Worm (Caenorhabditis elegans) whole organism, young adult: ENCODE results near the gene fipr-28.
"Not testable (repeated sequence)": the region's sequence is repeated elsewhere in the genome, so short reads cannot be mapped to it uniquely, and the experiment has no call there.

ENCODE experiments used
- F49E8.2 ChIP-seq: sonication (generic microtip); optimal IDR thresholded peaks from 3 replicates; lab custom pipeline; 2017; ENCODE audit warnings: missing genetic modification characterization, mild to moderate bottlenecking, missing compliant biosample characterization, antibody characterized with exemption, moderate library complexity; ENCODE audit not compliant: insufficient read depth
- F55B11.4 ChIP-seq: sonication (generic microtip); optimal IDR thresholded peaks from 2 replicates; lab custom pipeline; 2016; ENCODE audit warnings: missing compliant biosample characterization, missing genetic modification characterization, borderline replicate concordance; ENCODE audit not compliant: insufficient read depth
- Y79H2A.3 ChIP-seq: fragments of 200-800 bp; sonication (Bioruptor generic); conservative IDR thresholded peaks from 2 replicates; pipeline ENCODE4 v1.3.6; 2022; ENCODE audit warnings: missing genetic modification reagents, missing genetic modification characterization, missing compliant biosample characterization
- ama-1 ChIP-seq, 3 experiments: fragments of 150-350 bp in 1 of 3; sonication (generic microtip) in 2 of 3; optimal IDR thresholded peaks; 2 replicates each; lab custom pipeline; 2014 to 2018; ENCODE audit warnings: missing biosample characterization in 2 of 3, missing genetic modification characterization in 2 of 3, missing genetic modification reagents in 2 of 3
- attf-5 ChIP-seq: fragments of 200-800 bp; sonication (Bioruptor generic); optimal IDR thresholded peaks from 2 replicates; lab custom pipeline; 2018; ENCODE audit warnings: mild to moderate bottlenecking, missing genetic modification characterization, missing compliant biosample characterization
- attf-6 ChIP-seq: fragments of 200-800 bp; sonication (Bioruptor generic); IDR thresholded peaks from 2 replicates; pipeline ENCODE4 v1.3.6; 2022; ENCODE audit warnings: missing genetic modification reagents, missing genetic modification characterization, missing compliant biosample characterization
- cebp-1 ChIP-seq, 2 experiments: fragments of 200-800 bp in 1 of 2; sonication (Bioruptor generic) in 1 of 2; sonication (generic microtip) in 1 of 2; IDR thresholded peaks in 1 of 2; optimal IDR thresholded peaks in 1 of 2; 2 replicates each; pipeline versions ENCODE4 v1.3.6 to Lab custom; 2017 to 2022; ENCODE audit warnings: missing compliant biosample characterization in 2 of 2, missing genetic modification characterization in 2 of 2, mild to moderate bottlenecking in 1 of 2, missing genetic modification reagents in 1 of 2, moderate library complexity in 1 of 2
- ceh-27 ChIP-seq: fragments of 200-800 bp; sonication (Bioruptor generic); optimal IDR thresholded peaks from 2 replicates; lab custom pipeline; 2018; ENCODE audit warnings: mild to moderate bottlenecking, missing genetic modification characterization, moderate library complexity, missing compliant biosample characterization
- egl-18 ChIP-seq: fragments of 200-800 bp; sonication (Bioruptor generic); IDR thresholded peaks from 2 replicates; pipeline ENCODE4 v1.3.6; 2022; ENCODE audit warnings: missing genetic modification reagents, missing genetic modification characterization, missing compliant biosample characterization
- egrh-3 ChIP-seq: fragments of 200-800 bp; sonication (Bioruptor generic); IDR thresholded peaks from 2 replicates; pipeline ENCODE4 v1.3.6; 2022; ENCODE audit warnings: missing genetic modification reagents, missing genetic modification characterization, missing compliant biosample characterization
- ekl-4 ChIP-seq: fragments of 200-800 bp; sonication (Bioruptor generic); IDR thresholded peaks from 2 replicates; pipeline ENCODE4 v1.3.6; 2022; ENCODE audit warnings: missing genetic modification reagents, missing genetic modification characterization, missing compliant biosample characterization
- hlh-12 ChIP-seq: sonication (generic microtip); optimal IDR thresholded peaks from 2 replicates; lab custom pipeline; 2016; ENCODE audit warnings: missing genetic modification characterization, missing compliant biosample characterization
- hsf-1 ChIP-seq: fragments of 200-800 bp; sonication (Bioruptor generic); IDR thresholded peaks from 2 replicates; pipeline ENCODE4 v1.3.6; 2022; ENCODE audit warnings: missing genetic modification reagents, missing genetic modification characterization, missing compliant biosample characterization
- lin-26 ChIP-seq: fragments of 200-800 bp; sonication (Bioruptor generic); IDR thresholded peaks from 2 replicates; pipeline ENCODE4 v1.3.6; 2022; ENCODE audit warnings: missing genetic modification reagents, missing genetic modification characterization, missing compliant biosample characterization
- lir-1 ChIP-seq: fragments of 200-800 bp; sonication (Bioruptor generic); conservative IDR thresholded peaks from 2 replicates; pipeline ENCODE4 v1.3.6; 2022; ENCODE audit warnings: missing genetic modification reagents, missing genetic modification characterization, missing compliant biosample characterization
- madf-3 ChIP-seq: fragments of 200-800 bp; sonication (Bioruptor generic); IDR thresholded peaks from 2 replicates; pipeline ENCODE4 v1.3.6; 2022; ENCODE audit warnings: missing genetic modification reagents, missing genetic modification characterization, missing compliant biosample characterization
- snpc-1.3 ChIP-seq: sonication (generic microtip); optimal IDR thresholded peaks from 2 replicates; lab custom pipeline; 2017; ENCODE audit warnings: missing genetic modification characterization, mild to moderate bottlenecking, missing compliant biosample characterization, antibody characterized with exemption, moderate library complexity, missing genotype, missing genetic modification reagents; ENCODE audit not compliant: insufficient read depth
- snpc-4 ChIP-seq, 5 experiments: fragments of 150-350 bp in 1 of 5; sonication (generic microtip) in 4 of 5; optimal IDR thresholded peaks; 2 replicates each; lab custom pipeline; 2014 to 2018; ENCODE audit warnings: missing genetic modification characterization in 5 of 5, missing biosample characterization in 3 of 5, antibody characterized with exemption in 2 of 5, mild to moderate bottlenecking in 2 of 5, missing compliant biosample characterization in 2 of 5, missing genotype in 2 of 5, moderate library complexity in 2 of 5, missing genetic modification reagents in 1 of 5
- zfh-2 ChIP-seq: fragments of 200-800 bp; sonication (Bioruptor generic); conservative IDR thresholded peaks from 2 replicates; pipeline ENCODE4 v1.3.6; 2022; ENCODE audit warnings: missing genetic modification reagents, missing genetic modification characterization, missing compliant biosample characterization
- ztf-28 ChIP-seq: fragments of 200-800 bp; sonication (Bioruptor generic); IDR thresholded peaks from 2 replicates; pipeline ENCODE4 v1.3.6; 2022; ENCODE audit warnings: missing genetic modification reagents, missing genetic modification characterization, missing compliant biosample characterization

fipr-28 gene

DNA sequence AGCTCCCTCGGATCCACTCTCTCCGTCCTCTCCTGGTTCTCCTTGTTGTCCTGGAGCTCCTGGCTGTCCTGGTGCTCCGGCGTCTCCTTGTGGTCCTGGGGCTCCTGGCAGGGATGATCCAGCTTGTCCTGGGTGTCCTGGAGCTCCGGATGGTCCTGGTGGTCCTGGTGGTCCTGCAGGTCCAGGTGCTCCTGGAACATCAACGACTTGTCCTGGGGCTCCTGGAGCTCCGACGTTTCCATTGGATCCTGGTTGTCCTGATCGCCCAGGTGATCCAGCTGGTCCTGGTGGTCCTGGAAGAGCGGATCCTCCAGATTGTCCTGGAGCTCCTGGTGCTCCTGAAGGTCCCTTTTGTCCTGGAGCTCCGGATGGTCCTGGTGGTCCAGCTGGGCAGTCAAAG lies 26.2 kb upstream of the fipr-28 start:
- TF ChIP-seq ama-1 (optimal IDR thresholded peaks at IDR 0.05; lab: Kevin White, UChicago), result no peak
- no peak for TF ChIP-seq ama-1 (GFP tag; optimal IDR thresholded peaks at IDR 0.05; lab: Kevin White, UChicago)
- TF ChIP-seq egrh-3, result peak; percentile 89
- TF ChIP-seq zfh-2 (GFP tag; lab: Robert Waterston, UW), result peak; percentile 87; the same call in 1 of the 2 replicates
- TF ChIP-seq, all 124 proteins: peak for 2

DNA sequence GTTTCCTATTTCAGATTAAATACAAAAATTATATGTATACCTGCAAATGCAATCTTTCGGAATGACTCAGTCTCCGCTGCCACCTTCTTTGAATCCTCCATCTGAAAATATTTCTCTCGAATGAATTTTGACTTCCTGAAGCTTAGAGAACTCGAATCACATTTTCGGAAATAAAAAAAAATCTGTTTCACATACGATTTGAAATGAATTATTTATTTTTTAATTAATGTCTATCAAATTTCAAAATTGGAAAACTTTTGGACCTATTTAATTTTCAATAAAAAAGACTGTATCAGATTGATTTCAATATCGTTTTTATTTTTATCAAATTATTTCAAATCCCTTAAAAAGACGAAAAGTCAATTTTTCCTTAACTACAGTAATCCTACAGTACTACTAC lies 25.1 kb upstream of the fipr-28 start, which contains the start of gene col-137:
Gene col-137 (minus strand): TSS at position 101 of the 400 bp plus-strand sequence.
- no peak for TF ChIP-seq attf-5 (GFP tag; lab: Kevin White, UChicago)

DNA sequence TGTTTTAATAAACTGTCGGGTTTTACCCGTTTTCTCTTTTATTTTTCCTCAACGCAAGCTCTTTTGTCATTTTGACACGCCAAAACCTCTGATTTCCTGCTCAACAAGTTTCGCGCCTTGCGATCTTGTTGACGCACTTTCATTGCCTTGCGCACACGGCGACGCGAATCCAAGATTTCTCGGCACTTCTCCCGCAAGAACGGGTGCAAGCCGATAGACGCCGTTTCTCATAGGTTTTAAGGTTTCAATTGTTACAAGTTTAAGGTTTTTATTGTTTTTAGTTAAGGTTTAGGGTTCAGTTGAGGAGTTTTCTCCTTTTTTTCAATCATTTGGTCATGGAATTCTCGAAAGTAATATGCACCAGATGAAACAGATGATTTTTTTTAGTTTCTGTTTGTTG lies 17.0 kb upstream of the fipr-28 start:
- peak; percentile 68; the same call in 1 of the 2 replicates for TF ChIP-seq attf-6 (GFP tag; lab: Robert Waterston, UW)
- not testable (repeated sequence) for TF ChIP-seq snpc-4 (GFP tag; optimal IDR thresholded peaks at IDR 0.05; lab: Kevin White, UChicago)
- TF ChIP-seq snpc-4 (tag; optimal IDR thresholded peaks at IDR 0.05; lab: Kevin White, UChicago), result peak in 1 of 4 experiments; percentile 35

DNA sequence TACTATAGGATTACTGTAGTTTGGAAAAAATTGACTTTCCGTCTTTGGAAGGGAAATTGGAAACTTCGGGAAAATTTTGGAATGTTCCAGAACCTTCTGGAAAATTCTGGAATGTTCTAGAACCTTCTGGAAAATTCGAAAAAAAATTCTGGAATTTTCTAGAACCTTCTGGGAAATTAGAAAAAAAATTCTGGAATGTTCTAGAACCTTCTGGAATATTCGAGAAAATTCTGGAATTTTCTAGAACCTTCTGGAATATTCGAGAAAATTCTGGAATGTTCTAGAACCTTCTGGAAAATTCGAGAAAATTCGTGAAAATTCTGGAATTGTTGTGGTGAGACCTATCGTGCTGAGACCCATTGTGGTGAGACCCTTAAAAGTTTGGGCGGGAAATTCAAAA lies 12.7 kb upstream of the fipr-28 start:
- peak; percentile 98 for TF ChIP-seq hsf-1
- peak; percentile 59; the same call in 1 of the 2 replicates for TF ChIP-seq attf-6 (GFP tag; lab: Robert Waterston, UW)
- TF ChIP-seq Y79H2A.3 (GFP tag; lab: Robert Waterston, UW), result 0 out of 2 replicates have a peak, but pooled peaks have one; percentile 57

DNA sequence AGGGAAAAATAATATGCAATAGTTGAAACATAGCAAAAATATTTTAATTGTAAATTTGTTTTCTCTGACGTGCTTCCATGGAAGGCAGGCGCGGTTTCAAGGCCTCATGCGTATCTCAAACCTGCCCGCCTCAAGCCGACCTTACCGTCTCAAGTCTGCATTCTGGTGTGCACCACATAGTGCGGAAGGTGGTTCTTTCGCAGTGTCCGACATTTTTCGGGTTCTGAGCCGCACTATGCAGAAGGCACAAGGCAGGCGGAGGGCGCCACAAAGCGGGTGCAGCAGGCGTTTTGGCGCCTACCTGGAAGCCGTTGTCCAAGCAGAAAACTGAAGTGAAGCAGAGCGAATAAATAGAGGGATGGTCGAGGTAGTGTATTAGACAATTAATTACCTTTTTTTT lies 5.3 kb upstream of the fipr-28 start:
- no peak for TF ChIP-seq lin-26 (GFP tag; lab: Robert Waterston, UW)

DNA sequence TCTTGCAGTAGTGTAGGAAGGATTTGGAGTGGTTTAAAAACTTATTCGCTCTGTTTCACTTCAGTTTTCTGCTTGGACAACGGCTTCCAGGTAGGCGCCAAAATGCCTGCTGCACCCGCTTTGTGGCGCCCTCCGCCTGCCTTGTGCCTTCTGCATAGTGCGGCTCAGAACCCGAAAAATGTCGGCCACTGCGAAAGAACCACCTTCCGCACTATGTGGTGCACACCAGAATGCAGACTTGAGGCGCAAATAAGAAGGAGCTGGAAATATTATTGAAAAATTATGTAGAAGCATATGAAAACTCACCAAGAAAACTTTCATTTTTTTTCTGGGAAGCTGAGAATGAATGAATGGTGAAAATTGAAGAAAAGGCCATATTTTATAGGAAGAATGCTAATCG lies 4.7 kb upstream of the fipr-28 start:
- not testable (repeated sequence) for TF ChIP-seq snpc-4 (GFP tag; optimal IDR thresholded peaks at IDR 0.05; lab: Kevin White, UChicago)
- TF ChIP-seq snpc-4 (tag; optimal IDR thresholded peaks at IDR 0.05; lab: Kevin White, UChicago) (peak in 1 of 4 experiments; percentile 44), attf-6 (GFP tag; lab: Robert Waterston, UW) (peak; percentile 51)

DNA sequence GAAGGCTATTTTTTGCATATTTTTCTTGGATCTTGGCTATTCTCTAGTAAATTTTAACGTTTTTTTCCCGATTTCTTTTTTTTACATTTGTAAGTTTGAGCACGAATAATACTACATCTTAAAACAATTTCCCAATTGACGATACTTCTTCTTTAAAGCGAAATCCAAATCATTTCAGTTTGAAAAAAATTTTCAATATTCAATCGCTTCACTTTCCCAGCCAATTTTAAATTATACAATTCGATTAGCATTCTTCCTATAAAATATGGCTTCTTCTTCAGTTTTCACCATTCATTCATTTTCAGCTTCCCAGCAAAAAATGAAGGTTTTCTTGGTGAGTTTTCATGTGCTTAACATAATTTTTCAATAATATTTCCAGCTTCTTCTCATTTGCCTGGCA lies 1.9 kb upstream of the fipr-28 start, which contains the start of gene fip-7:
Gene fip-7 (plus strand): TSS at position 301 of the 400 bp plus-strand sequence.
- not testable (repeated sequence) for TF ChIP-seq ekl-4 (GFP tag; lab: Robert Waterston, UW); ztf-28; lin-26 (GFP tag; lab: Robert Waterston, UW)

DNA sequence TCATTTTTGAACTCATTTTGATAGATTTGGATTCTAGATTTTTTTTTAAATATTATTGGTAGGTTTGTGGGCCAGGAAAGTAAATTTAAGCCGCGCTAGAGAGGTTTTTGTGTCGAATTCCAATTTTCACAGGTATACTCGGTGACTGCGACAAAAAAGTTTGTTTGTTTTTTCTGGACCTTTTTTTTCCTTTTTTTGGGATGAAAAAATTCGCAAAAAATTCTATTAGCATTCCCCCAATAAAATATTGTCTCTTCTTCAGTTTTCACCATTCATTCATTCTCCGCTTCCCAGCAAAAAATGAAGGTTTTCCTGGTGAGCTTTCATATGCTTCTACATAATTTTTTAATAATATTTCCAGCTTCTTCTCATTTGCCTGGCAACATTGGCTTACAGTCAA lies 1.3 kb downstream of the fipr-28 start, which contains the start of gene Y51H4A.936:
Gene Y51H4A.936 (plus strand): TSS at position 301 of the 400 bp plus-strand sequence.
- TF ChIP-seq madf-3 (GFP tag; lab: Robert Waterston, UW), result no peak

DNA sequence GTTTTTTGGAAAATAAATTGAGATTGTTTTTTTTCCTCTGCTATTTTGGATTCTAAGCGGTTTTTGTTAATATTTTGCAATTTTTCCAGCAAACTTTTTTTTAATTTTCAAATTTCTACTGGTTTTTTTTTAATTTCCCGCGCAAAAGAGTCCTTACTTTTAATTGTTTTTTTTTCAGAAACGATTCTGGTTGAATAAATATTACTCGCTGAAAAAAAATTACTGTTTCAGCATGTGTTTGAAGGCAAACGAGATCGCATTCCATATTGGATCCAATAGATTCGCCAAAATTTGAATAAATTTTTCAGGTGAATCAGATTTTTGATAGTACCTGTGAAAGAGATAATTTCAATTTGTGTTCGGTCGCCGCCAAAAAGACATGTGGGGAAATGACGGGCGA lies 2.0 kb downstream of the fipr-28 start:
- TF ChIP-seq lir-1 (GFP tag; lab: Robert Waterston, UW), result no peak
- 0 out of 2 replicates have a peak, but pooled peaks have one; percentile 15 for TF ChIP-seq attf-6 (GFP tag; lab: Robert Waterston, UW)
- no peak for TF ChIP-seq egrh-3
- TF ChIP-seq hlh-12, result no peak
- TF ChIP-seq ceh-27, result no peak
- no peak for TF ChIP-seq snpc-1.3 (tag; lab: Kevin White, UChicago)
- TF ChIP-seq egl-18 (GFP tag; lab: Robert Waterston, UW), result no peak
- no peak for TF ChIP-seq F49E8.2
- TF ChIP-seq F55B11.4 (tag; lab: Kevin White, UChicago), result no peak
- no peak for TF ChIP-seq cebp-1 (GFP tag; IDR thresholded peaks at IDR 0.05; lab: Robert Waterston, UW)
- TF ChIP-seq cebp-1 (tag; optimal IDR thresholded peaks at IDR 0.05; lab: Kevin White, UChicago), result no peak
- no peak for TF ChIP-seq snpc-4 (GFP tag; optimal IDR thresholded peaks at IDR 0.05; lab: Kevin White, UChicago)
- peak in 1 of 4 experiments; percentile 44 for TF ChIP-seq snpc-4 (tag; optimal IDR thresholded peaks at IDR 0.05; lab: Kevin White, UChicago)
